Worm (Caenorhabditis elegans) whole organism, midembryonic: ENCODE measurements around the gene Y38C1AA.6.

ENCODE experiments used
- cog-1 ChIP-seq: sonication (generic microtip); optimal IDR thresholded peaks from 2 replicates; lab custom pipeline; 2016; ENCODE audit warnings: missing genetic modification characterization, missing compliant biosample characterization
- tab-1 ChIP-seq: fragments of 200-800 bp; sonication (Bioruptor generic); IDR thresholded peaks from 2 replicates; pipeline ENCODE4 v1.3.6; 2022; ENCODE audit warnings: missing genetic modification characterization, missing compliant biosample characterization
- ztf-29 ChIP-seq: fragments of 200-800 bp; sonication (Bioruptor generic); IDR thresholded peaks from 2 replicates; pipeline ENCODE4 v1.3.6; 2022; ENCODE audit warnings: missing genetic modification reagents, missing genetic modification characterization, missing compliant biosample characterization

- TF ChIP-seq ztf-29 (GFP tag; lab: Robert Waterston, UW): no peak
- TF ChIP-seq cog-1 (tag; lab: Kevin White, UChicago): no peak
- no peak for TF ChIP-seq tab-1
Observed at ce11 chrIV:159864-160263, 2.8 kb upstream of the Y38C1AA.6 start, which contains the start of gene Y38C1AA.19.
